Worm (Caenorhabditis elegans) whole organism, L3 larva: ENCODE measurements around the gene F37B4.10.

ENCODE experiments used
- R02D3.7 ChIP-seq: fragments of 150-350 bp; optimal IDR thresholded peaks from 2 replicates; lab custom pipeline; 2014; ENCODE audit warnings: missing biosample characterization, missing genetic modification characterization
- aly-2 ChIP-seq: fragments of 150-350 bp; optimal IDR thresholded peaks from 2 replicates; lab custom pipeline; 2014; ENCODE audit warnings: missing biosample characterization, missing genetic modification characterization
- ama-1 ChIP-seq: fragments of 150-350 bp; optimal IDR thresholded peaks from 2 replicates; lab custom pipeline; 2018
- ceh-28 ChIP-seq: fragments of 150-350 bp; optimal IDR thresholded peaks from 2 replicates; lab custom pipeline; 2014; ENCODE audit warnings: missing biosample characterization, missing genetic modification reagents, missing genetic modification characterization
- ceh-9 ChIP-seq: sonication (generic microtip); optimal IDR thresholded peaks from 2 replicates; lab custom pipeline; 2018; ENCODE audit warnings: missing biosample characterization, missing genetic modification characterization
- daf-12 ChIP-seq: fragments of 150-350 bp; optimal IDR thresholded peaks from 2 replicates; lab custom pipeline; 2014; ENCODE audit warnings: missing biosample characterization, missing genetic modification reagents, missing genetic modification characterization
- egl-27 ChIP-seq: sonication (generic microtip); optimal IDR thresholded peaks from 4 replicates; lab custom pipeline; 2017; ENCODE audit warnings: missing biosample characterization, missing genetic modification reagents, missing genetic modification characterization
- egl-5 ChIP-seq: fragments of 150-350 bp; optimal IDR thresholded peaks from 2 replicates; lab custom pipeline; 2017; ENCODE audit warnings: missing biosample characterization, missing genetic modification reagents, missing genetic modification characterization, inconsistent platforms
- elt-1 ChIP-seq: fragments of 150-350 bp; optimal IDR thresholded peaks from 2 replicates; lab custom pipeline; 2014; ENCODE audit warnings: missing biosample characterization, missing genetic modification characterization
- elt-2 ChIP-seq: sonication (generic microtip); optimal IDR thresholded peaks from 2 replicates; lab custom pipeline; 2016; ENCODE audit warnings: missing genetic modification reagents, mild to moderate bottlenecking, missing genetic modification characterization, missing compliant biosample characterization
- elt-3 ChIP-seq, 3 experiments: fragments of 150-350 bp in 1 of 3; sonication (generic microtip) in 2 of 3; optimal IDR thresholded peaks; 2 replicates in 2 of 3; 4 replicates in 1 of 3; lab custom pipeline; 2014 to 2017; ENCODE audit warnings: missing biosample characterization in 3 of 3, missing genetic modification characterization in 3 of 3
- eor-1 ChIP-seq, 2 experiments: fragments of 150-350 bp; optimal IDR thresholded peaks; 2 replicates each; lab custom pipeline; 2014 to 2018; ENCODE audit warnings: missing biosample characterization in 2 of 2, missing genetic modification characterization in 2 of 2
- fos-1 ChIP-seq: fragments of 150-350 bp; optimal IDR thresholded peaks from 2 replicates; lab custom pipeline; 2014; ENCODE audit warnings: missing biosample characterization, missing genetic modification characterization
- hmg-11 ChIP-seq: sonication (generic microtip); optimal IDR thresholded peaks from 2 replicates; lab custom pipeline; 2016; ENCODE audit warnings: missing genetic modification characterization, missing compliant biosample characterization
- lin-15B ChIP-seq: fragments of 150-350 bp; optimal IDR thresholded peaks from 2 replicates; lab custom pipeline; 2014; ENCODE audit warnings: missing biosample characterization, missing genetic modification characterization
- mdl-1 ChIP-seq: fragments of 150-350 bp; optimal IDR thresholded peaks from 2 replicates; lab custom pipeline; 2014; ENCODE audit warnings: missing biosample characterization, missing genetic modification characterization
- mml-1 ChIP-seq: fragments of 150-350 bp; sonication (generic microtip); optimal IDR thresholded peaks from 3 replicates; lab custom pipeline; 2014; ENCODE audit warnings: missing biosample characterization, missing genetic modification characterization
- nhr-11 ChIP-seq: fragments of 150-350 bp; optimal IDR thresholded peaks from 2 replicates; lab custom pipeline; 2014; ENCODE audit warnings: missing biosample characterization, missing genetic modification characterization
- nhr-12 ChIP-seq: fragments of 150-350 bp; optimal IDR thresholded peaks from 2 replicates; lab custom pipeline; 2014; ENCODE audit warnings: missing biosample characterization, missing genetic modification characterization
- nhr-23 ChIP-seq: fragments of 150-350 bp; optimal IDR thresholded peaks from 2 replicates; lab custom pipeline; 2014; ENCODE audit warnings: missing biosample characterization, missing genetic modification reagents, missing genetic modification characterization
- nhr-25 ChIP-seq: sonication (generic microtip); optimal IDR thresholded peaks from 2 replicates; lab custom pipeline; 2017; ENCODE audit warnings: missing biosample characterization, missing genetic modification characterization
- nhr-43 ChIP-seq: sonication (generic microtip); optimal IDR thresholded peaks from 2 replicates; lab custom pipeline; 2016; ENCODE audit warnings: mild to moderate bottlenecking, missing genetic modification characterization, missing compliant biosample characterization; ENCODE audit not compliant: poor library complexity, severe bottlenecking
- nhr-67 ChIP-seq: fragments of 150-350 bp; optimal IDR thresholded peaks from 2 replicates; lab custom pipeline; 2014; ENCODE audit warnings: missing biosample characterization, missing genetic modification characterization
- nhr-76 ChIP-seq: fragments of 150-350 bp; sonication (generic microtip); optimal IDR thresholded peaks from 5 replicates; lab custom pipeline; 2014; ENCODE audit warnings: missing biosample characterization, missing genetic modification characterization
- pqm-1 ChIP-seq: fragments of 150-350 bp; optimal IDR thresholded peaks from 2 replicates; lab custom pipeline; 2017; ENCODE audit warnings: missing biosample characterization, missing genetic modification characterization, inconsistent platforms
- skn-1 ChIP-seq: fragments of 150-350 bp; optimal IDR thresholded peaks from 2 replicates; lab custom pipeline; 2014; ENCODE audit warnings: missing biosample characterization, missing genetic modification characterization
- snpc-4 ChIP-seq: fragments of 150-350 bp; optimal IDR thresholded peaks from 2 replicates; lab custom pipeline; 2014; ENCODE audit warnings: missing biosample characterization, missing genetic modification characterization
- unc-39 ChIP-seq: sonication (generic microtip); optimal IDR thresholded peaks from 4 replicates; lab custom pipeline; 2017; ENCODE audit warnings: missing biosample characterization, missing genetic modification characterization
- unc-62 ChIP-seq: fragments of 150-350 bp; sonication (generic microtip); optimal IDR thresholded peaks from 4 replicates; lab custom pipeline; 2014; ENCODE audit warnings: missing biosample characterization, missing genetic modification reagents, missing genetic modification characterization
- zag-1 ChIP-seq: fragments of 150-350 bp; optimal IDR thresholded peaks from 2 replicates; lab custom pipeline; 2014; ENCODE audit warnings: missing biosample characterization, missing genetic modification characterization
- ztf-11 ChIP-seq: fragments of 150-350 bp; optimal IDR thresholded peaks from 2 replicates; lab custom pipeline; 2014; ENCODE audit warnings: missing biosample characterization, missing genetic modification characterization
- ztf-4 ChIP-seq: fragments of 150-350 bp; optimal IDR thresholded peaks from 2 replicates; lab custom pipeline; 2014; ENCODE audit warnings: missing biosample characterization, missing genetic modification characterization

Gene F37B4.10

ce11 chrV:2859738-2860137 is 17.7 kb downstream of the F37B4.10 start, which contains the start of gene srj-54:
TSS of gene srj-54 (minus strand) at chrV:2859838.
- TF ChIP-seq egl-5 (tag; lab: Kevin White, UChicago): no peak
- TF ChIP-seq ztf-11 (tag; lab: Kevin White, UChicago): no peak
- no peak for TF ChIP-seq snpc-4 (tag; lab: Kevin White, UChicago)
- no peak for TF ChIP-seq nhr-23 (tag; lab: Kevin White, UChicago)
- TF ChIP-seq lin-15B (tag; lab: Kevin White, UChicago): no peak
- no peak for TF ChIP-seq mml-1 (tag; lab: Kevin White, UChicago)

DNA sequence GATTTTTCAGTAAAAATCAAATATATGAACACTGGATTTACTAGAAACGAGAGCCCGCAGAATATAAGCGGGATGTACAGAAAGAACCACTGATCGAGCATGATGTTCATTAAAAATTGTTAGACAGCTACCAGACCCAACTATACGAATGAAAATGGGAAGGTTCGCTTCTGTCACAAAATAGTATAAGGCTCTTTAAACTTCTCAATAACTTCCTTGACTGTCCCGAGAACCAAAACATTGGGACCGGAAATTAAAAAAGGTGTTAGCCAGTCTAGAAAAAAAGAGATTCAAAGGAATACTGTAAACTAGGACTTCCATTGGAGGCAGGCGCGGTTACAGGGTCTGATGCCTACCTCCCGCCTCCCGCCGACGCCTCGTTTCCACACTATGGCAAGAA is 19.6 kb downstream of the F37B4.10 start, which contains the start of gene srj-55:
TSS of gene srj-55 (minus strand) at position 101 of the 400 bp plus-strand sequence.
- TF ChIP-seq elt-1 (tag; lab: Kevin White, UChicago) (no peak), nhr-67 (tag; lab: Kevin White, UChicago) (no peak), unc-39 (tag; lab: Kevin White, UChicago) (no peak), elt-3 (tag; optimal IDR thresholded peaks at IDR 0.05; lab: Kevin White, UChicago) (no peak), nhr-43 (tag; lab: Kevin White, UChicago) (no peak), nhr-25 (tag; lab: Kevin White, UChicago) (no peak), ceh-28 (tag; lab: Kevin White, UChicago) (no peak), eor-1 (tag; optimal IDR thresholded peaks at IDR 0.05; lab: Kevin White, UChicago) (no peak), mdl-1 (tag; lab: Kevin White, UChicago) (no peak), daf-12 (tag; lab: Kevin White, UChicago) (no peak), hmg-11 (tag; lab: Kevin White, UChicago) (no peak), ceh-9 (tag; lab: Kevin White, UChicago) (no peak), egl-5 (tag; lab: Kevin White, UChicago) (no peak), aly-2 (tag; lab: Kevin White, UChicago) (no peak)
- TF ChIP-seq, all 47 proteins: peak for 0

ce11 chrV:2855473-2855872 is 21.9 kb downstream of the F37B4.10 start, which contains the start of gene srj-57:
TSS of gene srj-57 (minus strand) at chrV:2855573.
- TF ChIP-seq aly-2 (tag; lab: Kevin White, UChicago) (no peak), daf-12 (tag; lab: Kevin White, UChicago) (no peak), ama-1 (lab: Kevin White, UChicago) (no peak), ztf-4 (tag; lab: Kevin White, UChicago) (no peak), elt-1 (tag; lab: Kevin White, UChicago) (no peak), nhr-43 (tag; lab: Kevin White, UChicago) (no peak), unc-62 (GFP tag; lab: Kevin White, UChicago) (no peak), ceh-9 (tag; lab: Kevin White, UChicago) (no peak), elt-2 (tag; lab: Kevin White, UChicago) (no peak), R02D3.7 (tag; lab: Kevin White, UChicago) (no peak), egl-27 (tag; lab: Kevin White, UChicago) (no peak), nhr-11 (tag; lab: Kevin White, UChicago) (no peak)

DNA sequence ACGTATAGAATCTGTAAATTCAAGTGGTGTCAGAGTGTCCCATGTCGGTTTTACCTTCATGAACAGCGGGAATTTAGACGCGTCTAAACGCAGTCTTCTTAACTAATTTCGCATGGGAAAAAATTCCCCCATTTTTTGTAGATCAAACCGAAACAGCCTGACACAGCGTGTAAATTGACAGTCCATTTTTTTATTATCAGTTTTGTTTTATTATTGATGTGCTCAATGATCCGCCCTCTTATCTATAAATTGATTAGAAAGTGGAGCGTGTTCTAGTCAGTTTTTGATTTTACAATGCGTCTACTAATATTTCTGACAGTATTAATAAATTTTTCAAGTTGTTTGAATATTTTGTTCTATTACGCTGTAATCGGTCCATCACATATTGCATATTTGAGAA is 28.3 kb downstream of the F37B4.10 start, which contains the start of gene ugt-53:
TSS of gene ugt-53 (plus strand) at position 273 of the 400 bp plus-strand sequence.
- no peak for TF ChIP-seq nhr-25 (tag; lab: Kevin White, UChicago)
- no peak for TF ChIP-seq zag-1 (tag; lab: Kevin White, UChicago)
- no peak for TF ChIP-seq nhr-76
- no peak for TF ChIP-seq elt-1 (tag; lab: Kevin White, UChicago)
- peak; percentile 72 for TF ChIP-seq pqm-1 (tag; lab: Kevin White, UChicago)
- TF ChIP-seq ztf-11 (tag; lab: Kevin White, UChicago): no peak
- no peak for TF ChIP-seq ceh-9 (tag; lab: Kevin White, UChicago)
- no peak for TF ChIP-seq nhr-12 (tag; lab: Kevin White, UChicago)
- TF ChIP-seq fos-1 (tag; lab: Kevin White, UChicago): no peak
- TF ChIP-seq snpc-4 (tag; lab: Kevin White, UChicago): no peak
- TF ChIP-seq elt-2 (tag; lab: Kevin White, UChicago): peak; percentile 82
- TF ChIP-seq skn-1 (tag; lab: Kevin White, UChicago): no peak

DNA sequence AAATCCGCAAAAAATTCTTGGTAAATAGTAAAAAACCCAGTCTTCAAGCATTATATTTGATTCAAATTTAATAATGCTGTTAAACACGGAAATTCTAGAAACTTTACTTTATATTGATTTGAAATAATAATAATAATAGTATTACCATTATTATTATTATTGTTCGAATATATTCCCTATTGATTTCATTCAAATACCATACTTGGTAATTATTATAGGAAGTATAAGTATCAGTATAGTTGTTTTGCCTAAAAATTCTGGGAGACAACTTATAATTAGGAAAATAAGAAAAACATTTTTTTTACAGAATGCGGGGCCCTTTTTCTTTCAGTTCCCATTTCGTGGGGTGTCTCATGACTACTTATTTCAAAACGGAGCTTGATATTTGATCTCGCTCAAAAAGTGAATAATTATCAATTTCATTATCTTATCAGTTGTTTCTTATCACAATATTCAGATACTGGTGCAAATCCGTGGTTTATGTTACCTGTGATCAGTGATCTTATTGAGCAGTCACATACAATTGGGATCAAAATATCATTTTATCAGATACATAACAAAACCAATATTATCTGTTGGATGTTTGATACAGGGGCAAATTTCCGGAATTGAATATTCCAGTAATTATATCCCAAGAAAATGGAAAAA is 29.0 kb downstream of the F37B4.10 start, which contains the start of gene srj-49:
TSS of gene srj-49 (minus strand) at position 51 of the 648 bp plus-strand sequence.
- TF ChIP-seq hmg-11 (tag; lab: Kevin White, UChicago) (no peak), nhr-76 (no peak), pqm-1 (tag; lab: Kevin White, UChicago) (peak; percentile 84), elt-2 (tag; lab: Kevin White, UChicago) (peak; percentile 90)
